Worm (Caenorhabditis elegans): ENCODE results near the gene rga-9.

rga-9 gene

ce11 chrII:15255801-15256200 is 12.2 kb upstream of the rga-9 start:
- TF ChIP-seq tbx-11 (GFP tag; IDR thresholded peaks at IDR 0.05) (no peak), ama-1 (optimal IDR thresholded peaks at IDR 0.05) (no peak), ets-7 (tag; optimal IDR thresholded peaks at IDR 0.05) (no peak)

ce11 chrII:15256932-15257331 is 11.1 kb upstream of the rga-9 start:
- TF ChIP-seq hmg-4 (GFP tag; optimal IDR thresholded peaks at IDR 0.05) (no peak), ama-1 (optimal IDR thresholded peaks at IDR 0.05) (no peak), tbx-11 (GFP tag; IDR thresholded peaks at IDR 0.05) (no peak), hnd-1 (tag; optimal IDR thresholded peaks at IDR 0.05) (no peak), scrt-1 (GFP tag; IDR thresholded peaks at IDR 0.05) (no peak), pes-1 (GFP tag; IDR thresholded peaks at IDR 0.05) (no peak), tra-4 (tag; optimal IDR thresholded peaks at IDR 0.05) (no peak), hmbx-1 (tag; optimal IDR thresholded peaks at IDR 0.05) (no peak), flt-1 (GFP tag; IDR thresholded peaks at IDR 0.05) (no peak), B0310.2 (tag; optimal IDR thresholded peaks at IDR 0.05) (no peak), ets-7 (tag; optimal IDR thresholded peaks at IDR 0.05) (no peak), F13C5.2 (tag; optimal IDR thresholded peaks at IDR 0.05) (no peak), ceh-13 (GFP tag; optimal IDR thresholded peaks at IDR 0.05) (no peak), tbx-37 (GFP tag; conservative IDR thresholded peaks at IDR 0.05) (no peak), aly-1 (tag; optimal IDR thresholded peaks at IDR 0.05) (no peak), ceh-36 (tag; optimal IDR thresholded peaks at IDR 0.05) (no peak), sea-1 (GFP tag; conservative IDR thresholded peaks at IDR 0.05) (no peak)

- no peak for TF ChIP-seq flt-1 (GFP tag; IDR thresholded peaks at IDR 0.05)
- TF ChIP-seq hmg-4 (GFP tag; optimal IDR thresholded peaks at IDR 0.05): no peak
- no peak for TF ChIP-seq F13C5.2 (tag; optimal IDR thresholded peaks at IDR 0.05)
- TF ChIP-seq ceh-36 (tag; optimal IDR thresholded peaks at IDR 0.05): no peak
- no peak for TF ChIP-seq tbx-37 (GFP tag; conservative IDR thresholded peaks at IDR 0.05)
- no peak for TF ChIP-seq tra-4 (tag; optimal IDR thresholded peaks at IDR 0.05)
- TF ChIP-seq pes-1 (GFP tag; IDR thresholded peaks at IDR 0.05): no peak
- no peak for TF ChIP-seq hnd-1 (tag; optimal IDR thresholded peaks at IDR 0.05)
- TF ChIP-seq scrt-1 (GFP tag; IDR thresholded peaks at IDR 0.05): no peak
- TF ChIP-seq tbx-11 (GFP tag; IDR thresholded peaks at IDR 0.05): no peak
- no peak for TF ChIP-seq hmbx-1 (tag; optimal IDR thresholded peaks at IDR 0.05)
- TF ChIP-seq B0310.2 (tag; optimal IDR thresholded peaks at IDR 0.05): no peak
- TF ChIP-seq ceh-13 (GFP tag; optimal IDR thresholded peaks at IDR 0.05): no peak
Observed at ce11 chrII:15258668-15259067, 9.3 kb upstream of the rga-9 start.

ce11 chrII:15260551-15260950 is 7.5 kb upstream of the rga-9 start:
- TF ChIP-seq hmbx-1 (tag; optimal IDR thresholded peaks at IDR 0.05) (no peak), pes-1 (GFP tag; IDR thresholded peaks at IDR 0.05) (no peak), F13C5.2 (tag; optimal IDR thresholded peaks at IDR 0.05) (no peak), tbx-11 (GFP tag; IDR thresholded peaks at IDR 0.05) (no peak), ama-1 (optimal IDR thresholded peaks at IDR 0.05) (no peak), ets-7 (tag; optimal IDR thresholded peaks at IDR 0.05) (no peak)

- TF ChIP-seq hmbx-1 (tag; optimal IDR thresholded peaks at IDR 0.05): no peak
- peak; percentile 47; the same call in 1 of the 2 replicates for TF ChIP-seq tbx-11 (GFP tag; IDR thresholded peaks at IDR 0.05)
Observed at ce11 chrII:15261082-15261481, 6.9 kb upstream of the rga-9 start.

- TF ChIP-seq hmg-4 (GFP tag; optimal IDR thresholded peaks at IDR 0.05): peak; percentile 77
- TF ChIP-seq pes-1 (GFP tag; IDR thresholded peaks at IDR 0.05): no peak
- 0 out of 2 replicates have a peak, but pooled peaks have one; percentile 42 for TF ChIP-seq sea-1 (GFP tag; conservative IDR thresholded peaks at IDR 0.05)
- no peak for TF ChIP-seq ceh-13 (GFP tag; optimal IDR thresholded peaks at IDR 0.05)
- TF ChIP-seq F13C5.2 (tag; optimal IDR thresholded peaks at IDR 0.05): peak; percentile 38
Observed at ce11 chrII:15263054-15263755, 4.8 kb upstream of the rga-9 start.

- TF ChIP-seq hmg-4 (GFP tag; optimal IDR thresholded peaks at IDR 0.05): peak; percentile 44
- TF ChIP-seq F13C5.2 (tag; optimal IDR thresholded peaks at IDR 0.05): no peak
- no peak for TF ChIP-seq ceh-13 (GFP tag; optimal IDR thresholded peaks at IDR 0.05)
Observed at ce11 chrII:15264593-15264992, 3.4 kb upstream of the rga-9 start.

- no peak for TF ChIP-seq hmbx-1 (tag; optimal IDR thresholded peaks at IDR 0.05)
- TF ChIP-seq tra-4 (tag; optimal IDR thresholded peaks at IDR 0.05): no peak
- TF ChIP-seq F13C5.2 (tag; optimal IDR thresholded peaks at IDR 0.05): no peak
- no peak for TF ChIP-seq ets-7 (tag; optimal IDR thresholded peaks at IDR 0.05)
- TF ChIP-seq flt-1 (GFP tag; IDR thresholded peaks at IDR 0.05): no peak
Observed at ce11 chrII:15265469-15265868, 2.5 kb upstream of the rga-9 start.

ce11 chrII:15265951-15266350 is 2.1 kb upstream of the rga-9 start:
- TF ChIP-seq flt-1 (GFP tag; IDR thresholded peaks at IDR 0.05) (no peak), ama-1 (optimal IDR thresholded peaks at IDR 0.05) (no peak)
